Worm (Caenorhabditis elegans): ENCODE results near the gene ints-9.

DNA sequence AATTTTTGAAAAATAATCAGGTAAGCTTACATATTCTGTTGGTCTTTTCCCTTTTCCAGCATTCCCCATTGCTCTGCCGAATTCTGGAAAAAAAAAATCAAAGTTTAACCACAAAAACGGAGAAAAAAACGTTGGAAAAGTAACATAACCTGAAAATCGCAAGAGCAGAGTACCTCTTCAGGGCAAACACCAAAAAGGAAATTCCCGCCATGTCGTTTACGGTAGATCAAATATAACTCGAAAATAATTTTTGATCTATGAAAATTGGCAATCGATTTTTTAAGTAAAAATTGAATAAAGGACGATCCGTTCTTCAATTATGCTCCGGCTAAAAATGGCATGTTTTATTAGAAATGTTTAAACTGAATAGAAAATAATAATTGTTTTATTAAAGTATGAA lies 27.8 kb downstream of the ints-9 start, which contains the start of gene C50E3.11:
- TF ChIP-seq ztf-1 (GFP tag; conservative IDR thresholded peaks at IDR 0.05) (no peak), elt-3 (tag; optimal IDR thresholded peaks at IDR 0.05) (no peak), snpc-4 (tag; optimal IDR thresholded peaks at IDR 0.05) (no peak), nhr-237 (tag; optimal IDR thresholded peaks at IDR 0.05) (no peak), nhr-10 (tag; optimal IDR thresholded peaks at IDR 0.05) (no peak), nhr-129 (tag; optimal IDR thresholded peaks at IDR 0.05) (no peak), gmeb-1 (tag; optimal IDR thresholded peaks at IDR 0.05) (no peak), mbf-1 (tag; optimal IDR thresholded peaks at IDR 0.05) (no peak), ZK546.5 (tag; optimal IDR thresholded peaks at IDR 0.05) (no peak)
